Worm (Caenorhabditis elegans) whole organism, early embryonic: ENCODE measurements around the gene srg-41.

Experiments
- F13C5.2 ChIP-seq: sonication (generic microtip); optimal IDR thresholded peaks from 2 replicates; lab custom pipeline; 2017; ENCODE audit warnings: mild to moderate bottlenecking, missing genetic modification characterization, inconsistent platforms, missing compliant biosample characterization
- aly-1 ChIP-seq: sonication (generic microtip); optimal IDR thresholded peaks from 2 replicates; lab custom pipeline; 2016; ENCODE audit warnings: missing genetic modification characterization, missing compliant biosample characterization
- ama-1 ChIP-seq: fragments of 150-350 bp; optimal IDR thresholded peaks from 2 replicates; lab custom pipeline; 2014
- flt-1 ChIP-seq: fragments of 200-800 bp; sonication (Bioruptor generic); IDR thresholded peaks from 2 replicates; pipeline ENCODE4 v1.3.6; 2022; ENCODE audit warnings: missing genetic modification characterization, missing compliant biosample characterization
- hmbx-1 ChIP-seq: sonication (generic microtip); optimal IDR thresholded peaks from 2 replicates; lab custom pipeline; 2016; ENCODE audit warnings: mild to moderate bottlenecking, missing genetic modification characterization, missing compliant biosample characterization
- hmg-4 ChIP-seq: fragments of 200-800 bp; sonication (Bioruptor generic); optimal IDR thresholded peaks from 2 replicates; lab custom pipeline; 2018; ENCODE audit warnings: mild to moderate bottlenecking, missing genetic modification characterization, missing compliant biosample characterization
- tbx-11 ChIP-seq: fragments of 200-800 bp; sonication (Bioruptor generic); IDR thresholded peaks from 2 replicates; pipeline ENCODE4 v1.3.6; 2022; ENCODE audit warnings: missing genetic modification characterization, missing compliant biosample characterization

ce11 chrV:11161791-11162190 is at the start of gene srg-41:
- no peak for TF ChIP-seq aly-1 (tag; lab: Kevin White, UChicago)
- TF ChIP-seq tbx-11 (GFP tag; lab: Robert Waterston, UW), result no peak
- no peak for TF ChIP-seq hmbx-1 (tag; lab: Kevin White, UChicago)
- no peak for TF ChIP-seq hmg-4 (GFP tag; lab: Kevin White, UChicago)
- no peak for TF ChIP-seq flt-1 (GFP tag; lab: Robert Waterston, UW)
- TF ChIP-seq ama-1 (lab: Kevin White, UChicago), result no peak
- TF ChIP-seq F13C5.2 (tag; lab: Kevin White, UChicago), result no peak
